Worm (Caenorhabditis elegans) whole organism, early embryonic: ENCODE measurements around the gene srxa-13.

ENCODE experiments used
- B0310.2 ChIP-seq: sonication (generic microtip); optimal IDR thresholded peaks from 2 replicates; lab custom pipeline; 2016; ENCODE audit warnings: mild to moderate bottlenecking, missing genetic modification characterization, missing compliant biosample characterization
- F13C5.2 ChIP-seq: sonication (generic microtip); optimal IDR thresholded peaks from 2 replicates; lab custom pipeline; 2017; ENCODE audit warnings: mild to moderate bottlenecking, missing genetic modification characterization, inconsistent platforms, missing compliant biosample characterization
- ama-1 ChIP-seq: fragments of 150-350 bp; optimal IDR thresholded peaks from 2 replicates; lab custom pipeline; 2014
- ceh-13 ChIP-seq: fragments of 200-800 bp; sonication (Bioruptor generic); optimal IDR thresholded peaks from 2 replicates; lab custom pipeline; 2018; ENCODE audit warnings: mild to moderate bottlenecking, missing genetic modification characterization, missing compliant biosample characterization
- ceh-36 ChIP-seq: sonication (generic microtip); optimal IDR thresholded peaks from 2 replicates; lab custom pipeline; 2016; ENCODE audit warnings: missing genetic modification characterization, inconsistent platforms, missing compliant biosample characterization
- ets-7 ChIP-seq: sonication (generic microtip); optimal IDR thresholded peaks from 2 replicates; lab custom pipeline; 2016; ENCODE audit warnings: missing genotype, missing genetic modification characterization, missing compliant biosample characterization
- flt-1 ChIP-seq: fragments of 200-800 bp; sonication (Bioruptor generic); IDR thresholded peaks from 2 replicates; pipeline ENCODE4 v1.3.6; 2022; ENCODE audit warnings: missing genetic modification characterization, missing compliant biosample characterization
- hmg-4 ChIP-seq: fragments of 200-800 bp; sonication (Bioruptor generic); optimal IDR thresholded peaks from 2 replicates; lab custom pipeline; 2018; ENCODE audit warnings: mild to moderate bottlenecking, missing genetic modification characterization, missing compliant biosample characterization
- hnd-1 ChIP-seq: sonication (generic microtip); optimal IDR thresholded peaks from 2 replicates; lab custom pipeline; 2016; ENCODE audit warnings: missing genetic modification characterization, missing compliant biosample characterization
- scrt-1 ChIP-seq: fragments of 200-800 bp; sonication (Bioruptor generic); IDR thresholded peaks from 2 replicates; pipeline ENCODE4 v1.3.6; 2022; ENCODE audit warnings: missing genetic modification characterization, missing compliant biosample characterization
- sea-1 ChIP-seq: fragments of 200-800 bp; sonication (Bioruptor generic); conservative IDR thresholded peaks from 2 replicates; pipeline ENCODE4 v1.3.6; 2022; ENCODE audit warnings: missing genetic modification characterization, missing compliant biosample characterization

ce11 chrV:13931225-13931624 lies 1.6 kb downstream of the srxa-13 start, which contains the start of gene C06B3.16:
- TF ChIP-seq ceh-13 (GFP tag; lab: Kevin White, UChicago), result no peak
- no peak for TF ChIP-seq B0310.2 (tag; lab: Kevin White, UChicago)
- no peak for TF ChIP-seq flt-1 (GFP tag; lab: Robert Waterston, UW)
- TF ChIP-seq ama-1 (lab: Kevin White, UChicago), result no peak
- TF ChIP-seq hnd-1 (tag; lab: Kevin White, UChicago), result no peak
- TF ChIP-seq hmg-4 (GFP tag; lab: Kevin White, UChicago), result no peak
- no peak for TF ChIP-seq scrt-1 (GFP tag; lab: Robert Waterston, UW)
- TF ChIP-seq ets-7, result no peak
- TF ChIP-seq sea-1 (GFP tag; lab: Robert Waterston, UW), result no peak
- no peak for TF ChIP-seq ceh-36 (tag; lab: Kevin White, UChicago)
- no peak for TF ChIP-seq F13C5.2 (tag; lab: Kevin White, UChicago)
